Worm (Caenorhabditis elegans) whole organism, L4 larva: ENCODE results near the gene Y22D7AL.4.

Source experiments
- F10B5.3 ChIP-seq: sonication (generic microtip); optimal IDR thresholded peaks from 2 replicates; lab custom pipeline; 2016; ENCODE audit warnings: mild to moderate bottlenecking, missing genetic modification characterization, missing compliant biosample characterization
- F37D6.2 ChIP-seq: sonication (generic microtip); optimal IDR thresholded peaks from 2 replicates; lab custom pipeline; 2016; ENCODE audit warnings: mild to moderate bottlenecking, missing genetic modification characterization, missing compliant biosample characterization
- R02D3.7 ChIP-seq: fragments of 150-350 bp; sonication (generic microtip); optimal IDR thresholded peaks from 3 replicates; lab custom pipeline; 2014; ENCODE audit warnings: missing biosample characterization, missing genetic modification characterization
- T26A8.4 ChIP-seq: fragments of 200-800 bp; sonication (Bioruptor generic); IDR thresholded peaks from 2 replicates; pipeline ENCODE4 v1.3.6; 2022; ENCODE audit warnings: missing genetic modification characterization, missing compliant biosample characterization
- ZK546.5 ChIP-seq, 2 experiments: sonication (generic microtip); optimal IDR thresholded peaks; 2 replicates each; lab custom pipeline; 2017; ENCODE audit warnings: missing biosample characterization in 2 of 2, missing genetic modification characterization in 2 of 2
- aha-1 ChIP-seq: fragments of 150-350 bp; peaks from one replicate; lab custom pipeline; 2014; ENCODE audit warnings: missing biosample characterization, missing genetic modification characterization
- aly-2 ChIP-seq: sonication (generic microtip); optimal IDR thresholded peaks from 2 replicates; lab custom pipeline; 2018; ENCODE audit warnings: missing biosample characterization, missing genetic modification characterization
- arid-1 ChIP-seq: fragments of 200-800 bp; sonication (Bioruptor generic); conservative IDR thresholded peaks from 2 replicates; pipeline ENCODE4 v1.3.6; 2022; ENCODE audit warnings: missing genetic modification reagents, missing genetic modification characterization, missing compliant biosample characterization
- attf-4 ChIP-seq: sonication (generic microtip); optimal IDR thresholded peaks from 3 replicates; lab custom pipeline; 2017; ENCODE audit warnings: missing biosample characterization, missing genetic modification characterization
- ceh-20 ChIP-seq: fragments of 200-800 bp; sonication (Bioruptor generic); IDR thresholded peaks from 2 replicates; pipeline ENCODE4 v1.3.6; 2022; ENCODE audit warnings: missing genetic modification reagents, missing genetic modification characterization, missing compliant biosample characterization
- ceh-32 ChIP-seq: sonication (generic microtip); optimal IDR thresholded peaks from 2 replicates; lab custom pipeline; 2016; ENCODE audit warnings: mild to moderate bottlenecking, missing genetic modification characterization, missing compliant biosample characterization; ENCODE audit not compliant: poor library complexity
- ceh-44 ChIP-seq: fragments of 200-800 bp; sonication (Bioruptor generic); IDR thresholded peaks from 2 replicates; pipeline ENCODE4 v1.3.6; 2022; ENCODE audit warnings: missing genetic modification reagents, missing genetic modification characterization, missing compliant biosample characterization
- ctbp-1 ChIP-seq: fragments of 200-800 bp; sonication (Bioruptor generic); IDR thresholded peaks from 2 replicates; pipeline ENCODE4 v1.3.6; 2022; ENCODE audit warnings: missing genetic modification reagents, missing genetic modification characterization, missing compliant biosample characterization
- dmd-6 ChIP-seq: fragments of 200-800 bp; sonication (Bioruptor generic); IDR thresholded peaks from 2 replicates; pipeline ENCODE4 v1.3.6; 2022; ENCODE audit warnings: missing genetic modification reagents, missing genetic modification characterization, missing compliant biosample characterization
- dmd-8 ChIP-seq: fragments of 200-800 bp; sonication (Bioruptor generic); IDR thresholded peaks from 2 replicates; pipeline ENCODE4 v1.3.6; 2022; ENCODE audit warnings: missing genetic modification characterization, missing compliant biosample characterization
- duxl-1 ChIP-seq: sonication (generic microtip); optimal IDR thresholded peaks from 2 replicates; lab custom pipeline; 2016; ENCODE audit warnings: mild to moderate bottlenecking, missing genetic modification characterization, moderate library complexity, missing compliant biosample characterization; ENCODE audit not compliant: poor library complexity
- dve-1 ChIP-seq: sonication (generic microtip); optimal IDR thresholded peaks from 2 replicates; lab custom pipeline; 2017; ENCODE audit warnings: antibody characterized with exemption, mild to moderate bottlenecking, missing genetic modification characterization, missing compliant biosample characterization; ENCODE audit not compliant: insufficient read depth
- fkh-10 ChIP-seq: fragments of 150-350 bp; optimal IDR thresholded peaks from 2 replicates; lab custom pipeline; 2014; ENCODE audit warnings: missing biosample characterization, missing genetic modification reagents, missing genetic modification characterization
- hif-1 ChIP-seq, 2 experiments: sonication (generic microtip); optimal IDR thresholded peaks; 2 replicates each; lab custom pipeline; 2016 to 2017; ENCODE audit warnings: missing compliant biosample characterization in 2 of 2, missing genetic modification characterization in 2 of 2, missing genetic modification reagents in 2 of 2, missing genotype in 2 of 2, mild to moderate bottlenecking in 1 of 2
- hlh-11 ChIP-seq: fragments of 200-800 bp; sonication (Bioruptor generic); optimal IDR thresholded peaks from 2 replicates; lab custom pipeline; 2018; ENCODE audit warnings: mild to moderate bottlenecking, missing genetic modification characterization, missing compliant biosample characterization
- hmg-1.1 ChIP-seq: fragments of 200-800 bp; sonication (Bioruptor generic); IDR thresholded peaks from 2 replicates; pipeline ENCODE4 v1.3.6; 2022; ENCODE audit warnings: missing genetic modification reagents, missing genetic modification characterization, missing compliant biosample characterization
- jun-1 ChIP-seq: fragments of 150-350 bp; optimal IDR thresholded peaks from 2 replicates; lab custom pipeline; 2014; ENCODE audit warnings: missing biosample characterization, missing genetic modification reagents, missing genetic modification characterization
- lin-15B ChIP-seq: fragments of 150-350 bp; sonication (generic microtip); optimal IDR thresholded peaks from 3 replicates; lab custom pipeline; 2014; ENCODE audit warnings: missing biosample characterization, missing genetic modification characterization
- madf-5 ChIP-seq, 2 experiments: fragments of 200-800 bp; sonication (Bioruptor generic); IDR thresholded peaks; 2 replicates each; pipeline ENCODE4 v1.3.6; 2022; ENCODE audit warnings: missing compliant biosample characterization in 2 of 2, missing genetic modification characterization in 2 of 2
- madf-9 ChIP-seq: fragments of 200-800 bp; sonication (Bioruptor generic); conservative IDR thresholded peaks from 2 replicates; pipeline ENCODE4 v1.3.6; 2022; ENCODE audit warnings: missing genetic modification reagents, missing genetic modification characterization, missing compliant biosample characterization
- mdt-29 ChIP-seq: fragments of 200-800 bp; sonication (Bioruptor generic); IDR thresholded peaks from 2 replicates; pipeline ENCODE4 v1.3.6; 2022; ENCODE audit warnings: missing genetic modification reagents, missing genetic modification characterization, missing compliant biosample characterization
- mxl-2 ChIP-seq: fragments of 200-800 bp; sonication (Bioruptor generic); conservative IDR thresholded peaks from 2 replicates; pipeline ENCODE4 v1.3.6; 2022; ENCODE audit warnings: missing genetic modification reagents, missing genetic modification characterization, missing compliant biosample characterization
- mxl-3 ChIP-seq: fragments of 200-800 bp; sonication (Bioruptor generic); optimal IDR thresholded peaks from 2 replicates; lab custom pipeline; 2018; ENCODE audit warnings: mild to moderate bottlenecking, missing genetic modification characterization, missing compliant biosample characterization
- nhr-102 ChIP-seq: sonication (generic microtip); optimal IDR thresholded peaks from 2 replicates; lab custom pipeline; 2016; ENCODE audit warnings: mild to moderate bottlenecking, missing genetic modification characterization, moderate library complexity, missing compliant biosample characterization
- nhr-11 ChIP-seq: fragments of 150-350 bp; optimal IDR thresholded peaks from 2 replicates; lab custom pipeline; 2014; ENCODE audit warnings: missing biosample characterization, missing genetic modification characterization
- nhr-111 ChIP-seq: fragments of 200-800 bp; sonication (Bioruptor generic); optimal IDR thresholded peaks from 2 replicates; lab custom pipeline; 2018; ENCODE audit warnings: mild to moderate bottlenecking, missing genetic modification characterization, missing compliant biosample characterization
- nhr-237 ChIP-seq: sonication (generic microtip); optimal IDR thresholded peaks from 2 replicates; lab custom pipeline; 2017; ENCODE audit warnings: missing biosample characterization, missing genetic modification characterization
- nhr-25 ChIP-seq: sonication (generic microtip); optimal IDR thresholded peaks from 2 replicates; lab custom pipeline; 2017; ENCODE audit warnings: missing genetic modification characterization, mild to moderate bottlenecking, missing compliant biosample characterization, antibody characterized with exemption, moderate library complexity, borderline replicate concordance; ENCODE audit not compliant: insufficient read depth
- nhr-6 ChIP-seq: fragments of 150-350 bp; optimal IDR thresholded peaks from 2 replicates; lab custom pipeline; 2014; ENCODE audit warnings: missing biosample characterization, missing genetic modification characterization
- nhr-76 ChIP-seq: fragments of 150-350 bp; optimal IDR thresholded peaks from 2 replicates; lab custom pipeline; 2014; ENCODE audit warnings: missing biosample characterization, missing genetic modification characterization
- pha-4 ChIP-seq, 2 experiments: fragments of 150-350 bp in 1 of 2; fragments of 200-800 bp in 1 of 2; sonication (Bioruptor generic) in 1 of 2; IDR thresholded peaks in 1 of 2; optimal IDR thresholded peaks in 1 of 2; 2 replicates each; pipeline versions ENCODE4 v1.3.6 to Lab custom; 2014 to 2022; ENCODE audit warnings: missing genetic modification characterization in 2 of 2, missing genetic modification reagents in 2 of 2, missing biosample characterization in 1 of 2, missing compliant biosample characterization in 1 of 2
- pqm-1 ChIP-seq: sonication (generic microtip); optimal IDR thresholded peaks from 2 replicates; lab custom pipeline; 2017; ENCODE audit warnings: missing biosample characterization, missing genetic modification characterization
- rbr-2 ChIP-seq: sonication (generic microtip); optimal IDR thresholded peaks from 2 replicates; lab custom pipeline; 2016; ENCODE audit warnings: missing genotype, missing genetic modification characterization, missing compliant biosample characterization
- saeg-2 ChIP-seq: fragments of 200-800 bp; sonication (Bioruptor generic); IDR thresholded peaks from 2 replicates; pipeline ENCODE4 v1.3.6; 2022; ENCODE audit warnings: missing genetic modification reagents, missing genetic modification characterization, missing compliant biosample characterization
- sdz-12 ChIP-seq: fragments of 200-800 bp; sonication (Bioruptor generic); optimal IDR thresholded peaks from 2 replicates; lab custom pipeline; 2018; ENCODE audit warnings: mild to moderate bottlenecking, missing genetic modification characterization, missing compliant biosample characterization
- set-16 ChIP-seq: fragments of 200-800 bp; sonication (Bioruptor generic); IDR thresholded peaks from 2 replicates; pipeline ENCODE4 v1.3.6; 2022; ENCODE audit warnings: missing genetic modification reagents, missing genetic modification characterization, missing compliant biosample characterization
- snpc-1.2 ChIP-seq: fragments of 200-800 bp; sonication (Bioruptor generic); IDR thresholded peaks from 2 replicates; pipeline ENCODE4 v1.3.6; 2022; ENCODE audit warnings: missing genetic modification reagents, missing genetic modification characterization, missing compliant biosample characterization
- unc-130 ChIP-seq: sonication (generic microtip); optimal IDR thresholded peaks from 2 replicates; lab custom pipeline; 2016; ENCODE audit warnings: missing genetic modification reagents, missing genetic modification characterization, missing compliant biosample characterization
- unc-39 ChIP-seq: sonication (generic microtip); optimal IDR thresholded peaks from 2 replicates; lab custom pipeline; 2017; ENCODE audit warnings: missing biosample characterization, missing genetic modification characterization
- unc-62 ChIP-seq, 3 experiments: fragments of 150-350 bp in 1 of 3; sonication (generic microtip); optimal IDR thresholded peaks in 2 of 3; peaks in 1 of 3; 1 replicate in 1 of 3; 2 replicates in 2 of 3; lab custom pipeline; 2014 to 2017; ENCODE audit warnings: missing biosample characterization in 3 of 3, missing genetic modification characterization in 3 of 3, missing genetic modification reagents in 3 of 3, missing genotype in 1 of 3
- zag-1 ChIP-seq: fragments of 150-350 bp; optimal IDR thresholded peaks from 2 replicates; lab custom pipeline; 2014; ENCODE audit warnings: missing biosample characterization, missing genetic modification characterization
- zfp-2 ChIP-seq: sonication (generic microtip); optimal IDR thresholded peaks from 2 replicates; lab custom pipeline; 2016; ENCODE audit warnings: mild to moderate bottlenecking, missing genetic modification characterization, missing compliant biosample characterization
- zip-11 ChIP-seq: fragments of 200-800 bp; sonication (Bioruptor generic); IDR thresholded peaks from 2 replicates; pipeline ENCODE4 v1.3.6; 2022; ENCODE audit warnings: missing genetic modification characterization, missing compliant biosample characterization
- zip-2 ChIP-seq: fragments of 150-350 bp; optimal IDR thresholded peaks from 2 replicates; lab custom pipeline; 2014; ENCODE audit warnings: missing biosample characterization, missing genetic modification characterization
- ztf-11 ChIP-seq: fragments of 150-350 bp; optimal IDR thresholded peaks from 2 replicates; lab custom pipeline; 2014; ENCODE audit warnings: missing biosample characterization, missing genetic modification characterization

Y22D7AL.4 gene

DNA sequence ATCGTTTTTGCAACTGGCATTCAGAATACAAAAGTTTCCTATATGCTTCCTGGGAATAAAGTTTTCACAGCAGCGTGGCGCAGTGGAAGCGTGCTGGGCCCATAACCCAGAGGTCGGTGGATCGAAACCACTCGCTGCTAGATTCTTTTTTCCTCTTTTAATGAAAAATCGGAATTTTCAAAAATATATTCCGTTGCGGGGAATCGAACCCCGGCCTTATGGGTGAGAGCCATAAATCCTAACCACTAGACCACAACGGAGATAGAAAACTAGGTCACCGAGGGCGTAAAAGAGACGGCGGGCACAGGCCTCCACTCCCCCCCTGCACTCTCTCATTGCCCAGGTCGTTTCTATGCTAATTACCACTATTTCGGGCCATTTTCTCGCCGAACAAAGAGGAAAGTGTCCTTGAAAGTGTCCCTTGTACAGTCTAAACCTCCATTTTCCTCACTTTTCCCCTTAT, 21.9 kb upstream of the Y22D7AL.4 start, which contains the start of gene Y22D7AL.6 (continued):
- TF ChIP-seq pha-4 (GFP tag; IDR thresholded peaks at IDR 0.05; lab: Robert Waterston, UW) (peak; percentile 91), pha-4 (tag; optimal IDR thresholded peaks at IDR 0.05; lab: Kevin White, UChicago) (no peak), arid-1 (GFP tag; lab: Robert Waterston, UW) (peak; percentile 84), ceh-32 (tag; lab: Kevin White, UChicago) (no peak), set-16 (peak; percentile 48; the same call in 1 of the 2 replicates), ctbp-1 (peak; percentile 81), aly-2 (tag; lab: Kevin White, UChicago) (no peak), ZK546.5 (tag; optimal IDR thresholded peaks at IDR 0.05; lab: Kevin White, UChicago) (no peak), dve-1 (tag; lab: Kevin White, UChicago) (peak; percentile 53), lin-15B (tag; lab: Kevin White, UChicago) (no peak), dmd-6 (GFP tag; lab: Robert Waterston, UW) (peak; percentile 61), ztf-11 (tag; lab: Kevin White, UChicago) (no peak), saeg-2 (GFP tag; lab: Robert Waterston, UW) (no peak), nhr-111 (GFP tag; lab: Kevin White, UChicago) (peak; percentile 51), rbr-2 (peak; percentile 50), mdt-29 (GFP tag; lab: Robert Waterston, UW) (peak; percentile 83), unc-130 (peak; percentile 46), fkh-10 (GFP tag; lab: Kevin White, UChicago) (no peak), mxl-2 (no peak), ceh-20 (GFP tag; lab: Robert Waterston, UW) (peak; percentile 52; the same call in 1 of the 2 replicates), mxl-3 (GFP tag; lab: Kevin White, UChicago) (peak; percentile 9), hif-1 (tag; optimal IDR thresholded peaks at IDR 0.05; lab: Kevin White, UChicago) (peak in 1 of 2 experiments; percentile 1), nhr-102 (tag; lab: Kevin White, UChicago) (peak; percentile 64), madf-9 (GFP tag; lab: Robert Waterston, UW) (peak; percentile 78), nhr-6 (tag; lab: Kevin White, UChicago) (no peak), nhr-76 (no peak), zag-1 (tag; lab: Kevin White, UChicago) (no peak), hlh-11 (tag; lab: Kevin White, UChicago) (peak; percentile 11), nhr-237 (no peak), unc-62 (GFP tag; optimal IDR thresholded peaks at IDR 0.05 in 1 of 2; lab: Kevin White, UChicago) (no peak), unc-62 (tag; optimal IDR thresholded peaks at IDR 0.05; lab: Kevin White, UChicago) (no peak), F37D6.2 (tag; lab: Kevin White, UChicago) (peak; percentile 52), zip-2 (tag; lab: Kevin White, UChicago) (no peak), aha-1 (tag; lab: Kevin White, UChicago) (peak; percentile 92), nhr-11 (tag; lab: Kevin White, UChicago) (no peak), duxl-1 (tag; lab: Kevin White, UChicago) (peak; percentile 61), R02D3.7 (no peak), F10B5.3 (peak; percentile 27), attf-4 (no peak), snpc-1.2 (GFP tag; lab: Robert Waterston, UW) (peak; percentile 79), zfp-2 (tag; lab: Kevin White, UChicago) (peak; percentile 33), unc-39 (tag; lab: Kevin White, UChicago) (no peak), madf-5 (GFP tag; IDR thresholded peaks at IDR 0.05; lab: Robert Waterston, UW) (peak; percentile 30 to 87; a peak in 1 of 4 replicates), ceh-44 (GFP tag; lab: Robert Waterston, UW) (0 out of 2 replicates have a peak, but pooled peaks have one; percentile 18), sdz-12 (GFP tag; lab: Kevin White, UChicago) (no peak), zip-11 (GFP tag; lab: Robert Waterston, UW) (no peak), hmg-1.1 (GFP tag; lab: Robert Waterston, UW) (peak; percentile 68), nhr-25 (tag; lab: Kevin White, UChicago) (no peak), jun-1 (tag; lab: Kevin White, UChicago) (no peak), dmd-8 (GFP tag; lab: Robert Waterston, UW) (peak; percentile 88), T26A8.4 (GFP tag; lab: Robert Waterston, UW) (peak; percentile 85), pqm-1 (tag; lab: Kevin White, UChicago) (no peak)
